Worm (Caenorhabditis elegans) whole organism, late embryonic: ENCODE data around the gene ptr-18.

Experiments used
- T23F11.4 ChIP-seq: fragments of 200-800 bp; sonication (Bioruptor generic); optimal IDR thresholded peaks from 2 replicates; lab custom pipeline; 2018; ENCODE audit warnings: mild to moderate bottlenecking, missing genetic modification characterization, missing compliant biosample characterization
- Y22D7AL.16 ChIP-seq: sonication (generic microtip); optimal IDR thresholded peaks from 2 replicates; lab custom pipeline; 2016; ENCODE audit warnings: missing genetic modification characterization, missing compliant biosample characterization
- ceh-14 ChIP-seq: sonication (generic microtip); optimal IDR thresholded peaks from 2 replicates; lab custom pipeline; 2016; ENCODE audit warnings: missing genotype, missing genetic modification characterization, missing compliant biosample characterization
- ceh-18 ChIP-seq: sonication (generic microtip); optimal IDR thresholded peaks from 2 replicates; lab custom pipeline; 2016; ENCODE audit warnings: missing genetic modification characterization, missing compliant biosample characterization
- ceh-24 ChIP-seq: sonication (generic microtip); optimal IDR thresholded peaks from 2 replicates; lab custom pipeline; 2016; ENCODE audit warnings: mild to moderate bottlenecking, missing genetic modification characterization, missing compliant biosample characterization
- ceh-30 ChIP-seq: fragments of 150-350 bp; optimal IDR thresholded peaks from 2 replicates; lab custom pipeline; 2014; ENCODE audit warnings: missing biosample characterization, missing genetic modification characterization
- ceh-31 ChIP-seq: sonication (generic microtip); optimal IDR thresholded peaks from 2 replicates; lab custom pipeline; 2016; ENCODE audit warnings: missing genetic modification characterization, missing compliant biosample characterization
- ceh-45 ChIP-seq: fragments of 200-800 bp; sonication (Bioruptor generic); IDR thresholded peaks from 2 replicates; pipeline ENCODE4 v1.3.6; 2022; ENCODE audit warnings: missing genetic modification reagents, missing genetic modification characterization, missing compliant biosample characterization
- ceh-48 ChIP-seq: sonication (generic microtip); optimal IDR thresholded peaks from 2 replicates; lab custom pipeline; 2016; ENCODE audit warnings: missing genetic modification characterization, inconsistent platforms, missing compliant biosample characterization
- che-1 ChIP-seq: sonication (generic microtip); optimal IDR thresholded peaks from 2 replicates; lab custom pipeline; 2016; ENCODE audit warnings: mild to moderate bottlenecking, missing genetic modification characterization, missing compliant biosample characterization
- dve-1 ChIP-seq: sonication (generic microtip); optimal IDR thresholded peaks from 2 replicates; lab custom pipeline; 2017; ENCODE audit warnings: antibody characterized with exemption, mild to moderate bottlenecking, missing genetic modification characterization, missing compliant biosample characterization
- elt-2 ChIP-seq: sonication (generic microtip); optimal IDR thresholded peaks from 2 replicates; lab custom pipeline; 2016; ENCODE audit warnings: missing genetic modification reagents, missing genetic modification characterization, missing compliant biosample characterization
- ets-4 ChIP-seq: sonication (generic microtip); optimal IDR thresholded peaks from 2 replicates; lab custom pipeline; 2016; ENCODE audit warnings: missing genetic modification characterization, missing compliant biosample characterization
- eyg-1 ChIP-seq: sonication (generic microtip); optimal IDR thresholded peaks from 2 replicates; lab custom pipeline; 2016; ENCODE audit warnings: missing genotype, missing genetic modification characterization, missing compliant biosample characterization
- fax-1 ChIP-seq: sonication (generic microtip); optimal IDR thresholded peaks from 2 replicates; lab custom pipeline; 2016; ENCODE audit warnings: missing genotype, missing genetic modification characterization, missing compliant biosample characterization
- fkh-10 ChIP-seq: fragments of 150-350 bp; optimal IDR thresholded peaks from 2 replicates; lab custom pipeline; 2014; ENCODE audit warnings: missing biosample characterization, missing genetic modification reagents, missing genetic modification characterization
- fkh-6 ChIP-seq: sonication (generic microtip); optimal IDR thresholded peaks from 2 replicates; lab custom pipeline; 2016; ENCODE audit warnings: missing genetic modification characterization, missing compliant biosample characterization
- gmeb-2 ChIP-seq: sonication (generic microtip); optimal IDR thresholded peaks from 2 replicates; lab custom pipeline; 2016; ENCODE audit warnings: missing genetic modification characterization, inconsistent platforms, missing compliant biosample characterization
- hlh-30 ChIP-seq: sonication (generic microtip); optimal IDR thresholded peaks from 2 replicates; lab custom pipeline; 2017; ENCODE audit warnings: antibody characterized with exemption, missing genetic modification characterization, missing compliant biosample characterization; ENCODE audit not compliant: insufficient read depth
- hlh-8 ChIP-seq: sonication (generic microtip); optimal IDR thresholded peaks from 2 replicates; lab custom pipeline; 2016; ENCODE audit warnings: missing genotype, missing genetic modification characterization, missing compliant biosample characterization
- lin-11 ChIP-seq: fragments of 200-800 bp; sonication (Bioruptor generic); optimal IDR thresholded peaks from 2 replicates; lab custom pipeline; 2018; ENCODE audit warnings: mild to moderate bottlenecking, missing genetic modification characterization, missing compliant biosample characterization
- madf-2 ChIP-seq: sonication (generic microtip); optimal IDR thresholded peaks from 2 replicates; lab custom pipeline; 2017; ENCODE audit warnings: missing genetic modification characterization, missing compliant biosample characterization
- mec-3 ChIP-seq: sonication (generic microtip); optimal IDR thresholded peaks from 2 replicates; lab custom pipeline; 2016; ENCODE audit warnings: borderline replicate concordance, missing genetic modification characterization, missing compliant biosample characterization
- nhr-232 ChIP-seq: sonication (generic microtip); optimal IDR thresholded peaks from 2 replicates; lab custom pipeline; 2016; ENCODE audit warnings: missing genetic modification characterization, missing compliant biosample characterization
- odd-2 ChIP-seq: sonication (generic microtip); optimal IDR thresholded peaks from 2 replicates; lab custom pipeline; 2017; ENCODE audit warnings: antibody characterized with exemption, mild to moderate bottlenecking, missing genetic modification characterization, missing compliant biosample characterization
- pag-3 ChIP-seq: sonication (generic microtip); optimal IDR thresholded peaks from 2 replicates; lab custom pipeline; 2016; ENCODE audit warnings: missing compliant biosample characterization, missing genetic modification characterization, borderline replicate concordance
- pat-9 ChIP-seq: fragments of 200-800 bp; sonication (Bioruptor generic); optimal IDR thresholded peaks from 2 replicates; lab custom pipeline; 2018; ENCODE audit warnings: mild to moderate bottlenecking, missing genetic modification characterization, moderate library complexity, missing compliant biosample characterization
- pha-2 ChIP-seq: sonication (generic microtip); optimal IDR thresholded peaks from 2 replicates; lab custom pipeline; 2017; ENCODE audit warnings: mild to moderate bottlenecking, missing genetic modification characterization, missing compliant biosample characterization
- pha-4 ChIP-seq: fragments of 150-350 bp; optimal IDR thresholded peaks from 2 replicates; lab custom pipeline; 2018; ENCODE audit warnings: missing biosample characterization, missing genetic modification reagents, missing genetic modification characterization
- pqm-1 ChIP-seq: sonication (generic microtip); optimal IDR thresholded peaks from 2 replicates; lab custom pipeline; 2016; ENCODE audit warnings: missing genetic modification characterization, missing compliant biosample characterization
- pros-1 ChIP-seq: fragments of 150-350 bp; optimal IDR thresholded peaks from 2 replicates; lab custom pipeline; 2014; ENCODE audit warnings: missing biosample characterization, missing genetic modification reagents, missing genetic modification characterization
- ref-2 ChIP-seq: sonication (generic microtip); optimal IDR thresholded peaks from 2 replicates; lab custom pipeline; 2016; ENCODE audit warnings: missing genetic modification characterization, missing compliant biosample characterization
- rnt-1 ChIP-seq: sonication (generic microtip); optimal IDR thresholded peaks from 2 replicates; lab custom pipeline; 2016; ENCODE audit warnings: missing genetic modification characterization, missing compliant biosample characterization
- sdc-2 ChIP-seq: sonication (generic microtip); optimal IDR thresholded peaks from 2 replicates; lab custom pipeline; 2016; ENCODE audit warnings: missing genotype, missing genetic modification characterization, missing compliant biosample characterization
- sox-2 ChIP-seq: fragments of 200-800 bp; sonication (Bioruptor generic); IDR thresholded peaks from 2 replicates; pipeline ENCODE4 v1.3.6; 2022; ENCODE audit warnings: missing genetic modification reagents, missing genetic modification characterization, missing compliant biosample characterization
- syd-9 ChIP-seq: sonication (generic microtip); optimal IDR thresholded peaks from 2 replicates; lab custom pipeline; 2016; ENCODE audit warnings: mild to moderate bottlenecking, missing genetic modification characterization, moderate library complexity, missing compliant biosample characterization
- ttx-3 ChIP-seq: sonication (generic microtip); optimal IDR thresholded peaks from 2 replicates; lab custom pipeline; 2016; ENCODE audit warnings: missing genetic modification reagents, missing genetic modification characterization, missing compliant biosample characterization
- unc-3 ChIP-seq, 2 experiments: fragments of 200-800 bp in 1 of 2; sonication (Bioruptor generic) in 1 of 2; sonication (generic microtip) in 1 of 2; conservative IDR thresholded peaks in 1 of 2; optimal IDR thresholded peaks in 1 of 2; 2 replicates each; pipeline versions ENCODE4 v1.3.6 to Lab custom; 2016 to 2022; ENCODE audit warnings: missing compliant biosample characterization in 2 of 2, missing genetic modification characterization in 2 of 2, missing genetic modification reagents in 1 of 2

Gene ptr-18

DNA sequence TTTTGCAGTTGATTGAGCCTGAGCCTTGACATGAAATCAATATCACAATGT, at the start of gene ptr-18:
ptr-18 (plus strand) TSS at position 9 of the 51 bp plus-strand sequence.
- TF ChIP-seq fax-1 (tag; lab: Kevin White, UChicago): no peak
- TF ChIP-seq Y22D7AL.16 (tag; lab: Kevin White, UChicago): no peak
- no peak for TF ChIP-seq pha-2
- TF ChIP-seq lin-11 (tag; lab: Kevin White, UChicago): no peak
- TF ChIP-seq pag-3: no peak
- TF ChIP-seq ttx-3 (tag; lab: Kevin White, UChicago): no peak
- TF ChIP-seq fkh-10 (GFP tag; lab: Kevin White, UChicago): no peak
- no peak for TF ChIP-seq pat-9 (tag; lab: Kevin White, UChicago)
- no peak for TF ChIP-seq ceh-24 (tag; lab: Kevin White, UChicago)

ce11 chrII:12918960-12919553, 46.3 kb upstream of the ptr-18 start, which contains the start of the genes F58G1.2 and wago-4:
Gene F58G1.2, minus strand, starts transcription at chrII:12919010.
Gene wago-4, plus strand, starts transcription at chrII:12919551.
- TF ChIP-seq ceh-30 (no peak), mec-3 (no peak), ceh-18 (no peak), hlh-8 (tag; lab: Kevin White, UChicago) (no peak), ceh-48 (tag; lab: Kevin White, UChicago) (no peak), ttx-3 (tag; lab: Kevin White, UChicago) (no peak), Y22D7AL.16 (tag; lab: Kevin White, UChicago) (no peak), unc-3 (GFP tag; conservative IDR thresholded peaks at IDR 0.05; lab: Robert Waterston, UW) (no peak), unc-3 (tag; optimal IDR thresholded peaks at IDR 0.05; lab: Kevin White, UChicago) (no peak), sox-2 (GFP tag; lab: Robert Waterston, UW) (no peak), nhr-232 (no peak), che-1 (tag; lab: Kevin White, UChicago) (no peak), pqm-1 (tag; lab: Kevin White, UChicago) (no peak), elt-2 (tag; lab: Kevin White, UChicago) (no peak), eyg-1 (tag; lab: Kevin White, UChicago) (no peak), hlh-30 (tag; lab: Kevin White, UChicago) (no peak), ceh-24 (tag; lab: Kevin White, UChicago) (no peak), sdc-2 (tag; lab: Kevin White, UChicago) (no peak), ceh-14 (no peak)

ce11 chrII:12921478-12921877, 43.9 kb upstream of the ptr-18 start:
- no peak for TF ChIP-seq odd-2 (tag; lab: Kevin White, UChicago)
- no peak for TF ChIP-seq syd-9 (tag; lab: Kevin White, UChicago)
- TF ChIP-seq madf-2 (tag; lab: Kevin White, UChicago): no peak
- no peak for TF ChIP-seq sdc-2 (tag; lab: Kevin White, UChicago)
- TF ChIP-seq ref-2: no peak
- TF ChIP-seq pros-1: no peak
- no peak for TF ChIP-seq ceh-45 (GFP tag; lab: Robert Waterston, UW)
- TF ChIP-seq ceh-31: no peak
- TF ChIP-seq pha-4 (tag; lab: Kevin White, UChicago): no peak

- TF ChIP-seq ttx-3 (tag; lab: Kevin White, UChicago) (no peak), gmeb-2 (tag; lab: Kevin White, UChicago) (no peak), mec-3 (no peak), ceh-45 (GFP tag; lab: Robert Waterston, UW) (no peak), dve-1 (tag; lab: Kevin White, UChicago) (no peak), fkh-6 (tag; lab: Kevin White, UChicago) (no peak), pros-1 (no peak), ceh-30 (no peak), ets-4 (no peak), rnt-1 (tag; lab: Kevin White, UChicago) (no peak), ceh-31 (no peak), madf-2 (tag; lab: Kevin White, UChicago) (no peak), ceh-48 (tag; lab: Kevin White, UChicago) (no peak), sdc-2 (tag; lab: Kevin White, UChicago) (no peak), T23F11.4 (GFP tag; lab: Kevin White, UChicago) (no peak)
- TF ChIP-seq, all 69 proteins: peak for 0
These were observed 42.1 kb upstream of the ptr-18 start for ce11 chrII:12923225-12923624.
